Fruit fly (Drosophila melanogaster) whole organism, embryonic: ENCODE data around the gene Bet3.
A peak's percentile ranks its signal among the peaks of the same experiment; 100 is the strongest.

ENCODE experiments used
- CG10209 ChIP-seq: fragments of 200-800 bp; sonication (Bioruptor generic); optimal IDR thresholded peaks from 3 replicates; lab custom pipeline; 2017; ENCODE audit warnings: missing biosample characterization, mild to moderate bottlenecking, missing genetic modification characterization, missing genetic modification reagents
- CG10267 ChIP-seq: fragments of 200-800 bp; sonication (Bioruptor generic); optimal IDR thresholded peaks from 2 replicates; lab custom pipeline; 2018; ENCODE audit warnings: missing biosample characterization, mild to moderate bottlenecking, missing genetic modification characterization, moderate library complexity
- CG11695 ChIP-seq: fragments of 200-800 bp; sonication (Bioruptor generic); IDR thresholded peaks from 3 replicates; pipeline ENCODE4 v1.3.6; 2022; ENCODE audit warnings: missing biosample characterization, missing genetic modification characterization
- CG12071 ChIP-seq: fragments of 200-800 bp; sonication (Bioruptor generic); optimal IDR thresholded peaks from 3 replicates; lab custom pipeline; 2018; ENCODE audit warnings: missing biosample characterization, mild to moderate bottlenecking, missing genetic modification characterization
- CG12391 ChIP-seq: fragments of 200-800 bp; sonication (Bioruptor generic); optimal IDR thresholded peaks from 3 replicates; lab custom pipeline; 2018; ENCODE audit warnings: missing biosample characterization, mild to moderate bottlenecking, missing genetic modification characterization, moderate library complexity
- CG13424 ChIP-seq: fragments of 200-800 bp; sonication (Bioruptor generic); optimal IDR thresholded peaks from 2 replicates; lab custom pipeline; 2019; ENCODE audit warnings: missing biosample characterization, mild to moderate bottlenecking, missing genetic modification characterization, moderate library complexity
- CG15514 ChIP-seq: fragments of 200-800 bp; sonication (Bioruptor generic); optimal IDR thresholded peaks from 3 replicates; lab custom pipeline; 2017; ENCODE audit warnings: missing biosample characterization, missing genetic modification characterization, mild to moderate bottlenecking, moderate library complexity, missing genetic modification reagents
- CG17568 ChIP-seq: fragments of 200-800 bp; sonication (Bioruptor generic); optimal IDR thresholded peaks from 2 replicates; lab custom pipeline; 2018; ENCODE audit warnings: missing biosample characterization, mild to moderate bottlenecking, missing genetic modification characterization, moderate library complexity
- CG17829 ChIP-seq: fragments of 200-800 bp; optimal IDR thresholded peaks from 2 replicates; lab custom pipeline; 2019; ENCODE audit warnings: missing biosample characterization, mild to moderate bottlenecking, missing genetic modification characterization, moderate library complexity
- CG2120 ChIP-seq: fragments of 200-800 bp; sonication (Bioruptor generic); optimal IDR thresholded peaks from 3 replicates; lab custom pipeline; 2016; ENCODE audit warnings: missing biosample characterization, missing genetic modification characterization
- CG2712 ChIP-seq: fragments of 200-800 bp; optimal IDR thresholded peaks from 3 replicates; lab custom pipeline; 2019; ENCODE audit warnings: missing biosample characterization, mild to moderate bottlenecking, missing genetic modification characterization, moderate library complexity
- CG30403 ChIP-seq: fragments of 200-800 bp; sonication (Bioruptor generic); optimal IDR thresholded peaks from 3 replicates; lab custom pipeline; 2016; ENCODE audit warnings: missing biosample characterization, missing genetic modification characterization
- CG3281 ChIP-seq: fragments of 200-800 bp; sonication (Bioruptor generic); optimal IDR thresholded peaks from 3 replicates; lab custom pipeline; 2017; ENCODE audit warnings: missing biosample characterization, mild to moderate bottlenecking, missing genetic modification characterization
- CG3995 ChIP-seq: fragments of 200-800 bp; sonication (Bioruptor generic); optimal IDR thresholded peaks from 3 replicates; lab custom pipeline; 2016; ENCODE audit warnings: missing biosample characterization, missing genetic modification characterization
- CG4404 ChIP-seq: fragments of 200-800 bp; sonication (Bioruptor generic); IDR thresholded peaks from 2 replicates; pipeline ENCODE4 v1.3.6; 2022; ENCODE audit warnings: missing biosample characterization, missing genetic modification characterization
- CG6683 ChIP-seq: fragments of 200-800 bp; sonication (Bioruptor generic); optimal IDR thresholded peaks from 2 replicates; lab custom pipeline; 2017; ENCODE audit warnings: missing biosample characterization, mild to moderate bottlenecking, missing genetic modification characterization, missing genetic modification reagents
- CG6854 ChIP-seq: fragments of 200-800 bp; sonication (Bioruptor generic); optimal IDR thresholded peaks from 3 replicates; lab custom pipeline; 2017; ENCODE audit warnings: missing biosample characterization, mild to moderate bottlenecking, missing genetic modification characterization
- CG7372 ChIP-seq: fragments of 200-800 bp; sonication (Bioruptor generic); IDR thresholded peaks from 2 replicates; pipeline ENCODE4 v1.3.6; 2022; ENCODE audit warnings: missing biosample characterization, missing genetic modification characterization
- CG8478 ChIP-seq: fragments of >200 bp; optimal IDR thresholded peaks from 2 replicates; lab custom pipeline; 2018
- CG8924 ChIP-seq: fragments of 200-800 bp; optimal IDR thresholded peaks from 3 replicates; lab custom pipeline; 2019; ENCODE audit warnings: missing biosample characterization, mild to moderate bottlenecking, missing genetic modification characterization, moderate library complexity
- CG9727 ChIP-seq: fragments of 200-800 bp; sonication (Bioruptor generic); optimal IDR thresholded peaks from 3 replicates; lab custom pipeline; 2017; ENCODE audit warnings: missing biosample characterization, mild to moderate bottlenecking, missing genetic modification characterization
- CG9876 ChIP-seq: fragments of 200-800 bp; sonication (Bioruptor generic); optimal IDR thresholded peaks from 2 replicates; lab custom pipeline; 2016; ENCODE audit warnings: missing biosample characterization, missing genetic modification characterization
- Fer1 ChIP-seq: fragments of 200-800 bp; sonication (Bioruptor generic); optimal IDR thresholded peaks from 2 replicates; lab custom pipeline; 2017; ENCODE audit warnings: missing biosample characterization, mild to moderate bottlenecking, missing genetic modification characterization
- HLHmδ ChIP-seq: fragments of 200-800 bp; sonication (Bioruptor generic); optimal IDR thresholded peaks from 2 replicates; lab custom pipeline; 2018; ENCODE audit warnings: missing biosample characterization, mild to moderate bottlenecking, missing genetic modification characterization, moderate library complexity
- Hmr ChIP-seq: fragments of 200-800 bp; sonication (Bioruptor generic); optimal IDR thresholded peaks from 3 replicates; lab custom pipeline; 2017; ENCODE audit warnings: mild to moderate bottlenecking, missing biosample characterization, missing genetic modification reagents, missing genetic modification characterization
- Med ChIP-seq: fragments of 200-800 bp; sonication (Bioruptor generic); peaks from one replicate; lab custom pipeline; 2016; ENCODE audit warnings: missing biosample characterization, missing genetic modification characterization, mild to moderate bottlenecking, inconsistent platforms, moderate library complexity
- Meics ChIP-seq: fragments of 200-800 bp; sonication (Bioruptor generic); optimal IDR thresholded peaks from 2 replicates; lab custom pipeline; 2017; ENCODE audit warnings: missing biosample characterization, mild to moderate bottlenecking, missing genetic modification characterization
- NK7.1 ChIP-seq: fragments of 200-800 bp; sonication (Bioruptor generic); optimal IDR thresholded peaks from 3 replicates; lab custom pipeline; 2016; ENCODE audit warnings: missing biosample characterization, missing genetic modification characterization
- Sox100B ChIP-seq: fragments of 200-800 bp; sonication (Bioruptor generic); optimal IDR thresholded peaks from 3 replicates; lab custom pipeline; 2018; ENCODE audit warnings: missing biosample characterization, mild to moderate bottlenecking, missing genetic modification characterization
- Sox102F ChIP-seq: fragments of 200-800 bp; sonication (Bioruptor generic); optimal IDR thresholded peaks from 2 replicates; lab custom pipeline; 2018; ENCODE audit warnings: missing biosample characterization, mild to moderate bottlenecking, missing genetic modification characterization, moderate library complexity
- Xbp1 ChIP-seq: fragments of 200-800 bp; sonication (Bioruptor generic); optimal IDR thresholded peaks from 3 replicates; lab custom pipeline; 2016; ENCODE audit warnings: missing biosample characterization, mild to moderate bottlenecking, missing genetic modification characterization
- Xrp1 ChIP-seq: fragments of 200-800 bp; sonication (Bioruptor generic); IDR thresholded peaks from 2 replicates; pipeline ENCODE4 v1.3.6; 2022; ENCODE audit warnings: missing biosample characterization, missing genetic modification characterization
- bab2 ChIP-seq: fragments of 200-800 bp; sonication (Bioruptor generic); optimal IDR thresholded peaks from 2 replicates; lab custom pipeline; 2016; ENCODE audit warnings: missing biosample characterization, missing genetic modification characterization
- bsh ChIP-seq, 2 experiments: fragments of 200-800 bp; sonication (Bioruptor generic); optimal IDR thresholded peaks; 2 replicates each; lab custom pipeline; 2017 to 2018; ENCODE audit warnings: mild to moderate bottlenecking in 2 of 2, missing biosample characterization in 2 of 2, missing genetic modification characterization in 2 of 2, moderate library complexity in 1 of 2
- chn ChIP-seq: fragments of 200-800 bp; sonication (Bioruptor generic); optimal IDR thresholded peaks from 2 replicates; lab custom pipeline; 2016; ENCODE audit warnings: missing biosample characterization, missing genetic modification characterization
- cwo ChIP-seq: fragments of 200-800 bp; sonication (Bioruptor generic); optimal IDR thresholded peaks from 3 replicates; lab custom pipeline; 2017; ENCODE audit warnings: missing biosample characterization, missing genetic modification characterization, mild to moderate bottlenecking, moderate library complexity, missing genetic modification reagents
- exex ChIP-seq: fragments of 200-800 bp; sonication (Bioruptor generic); optimal IDR thresholded peaks from 4 replicates; lab custom pipeline; 2018; ENCODE audit warnings: missing biosample characterization, mild to moderate bottlenecking, missing genetic modification characterization, moderate library complexity
- grau ChIP-seq: fragments of 200-800 bp; optimal IDR thresholded peaks from 3 replicates; lab custom pipeline; 2019; ENCODE audit warnings: missing biosample characterization, mild to moderate bottlenecking, missing genetic modification characterization, moderate library complexity
- gsb-n ChIP-seq: fragments of 200-800 bp; sonication (Bioruptor generic); optimal IDR thresholded peaks from 3 replicates; lab custom pipeline; 2018; ENCODE audit warnings: missing biosample characterization, mild to moderate bottlenecking, missing genetic modification characterization
- mirr ChIP-seq: fragments of 200-800 bp; sonication (Bioruptor generic); optimal IDR thresholded peaks from 3 replicates; lab custom pipeline; 2018; ENCODE audit warnings: missing biosample characterization, mild to moderate bottlenecking, missing genetic modification characterization
- nmo ChIP-seq: fragments of 200-800 bp; sonication (Bioruptor generic); optimal IDR thresholded peaks from 2 replicates; lab custom pipeline; 2018; ENCODE audit warnings: missing biosample characterization, mild to moderate bottlenecking, missing genetic modification characterization, moderate library complexity
- odd ChIP-seq: fragments of 200-800 bp; sonication (Bioruptor generic); optimal IDR thresholded peaks from 2 replicates; lab custom pipeline; 2017; ENCODE audit warnings: missing biosample characterization, mild to moderate bottlenecking, missing genetic modification characterization
- psq ChIP-seq: fragments of 200-800 bp; sonication (Bioruptor generic); optimal IDR thresholded peaks from 2 replicates; lab custom pipeline; 2017; ENCODE audit warnings: missing biosample characterization, missing genetic modification characterization
- ranshi ChIP-seq: fragments of 200-800 bp; sonication (Bioruptor generic); IDR thresholded peaks from 2 replicates; pipeline ENCODE4 v1.3.6; 2022; ENCODE audit warnings: missing biosample characterization, missing genetic modification characterization
- schlank ChIP-seq: fragments of 200-800 bp; sonication (Bioruptor generic); optimal IDR thresholded peaks from 2 replicates; lab custom pipeline; 2018; ENCODE audit warnings: missing biosample characterization, mild to moderate bottlenecking, missing genetic modification characterization
- seq ChIP-seq: fragments of 200-800 bp; sonication (Bioruptor generic); IDR thresholded peaks from 2 replicates; pipeline ENCODE4 v1.3.6; 2022; ENCODE audit warnings: missing biosample characterization, missing genetic modification characterization
- slou ChIP-seq: fragments of 200-800 bp; sonication (Bioruptor generic); optimal IDR thresholded peaks from 3 replicates; lab custom pipeline; 2016; ENCODE audit warnings: missing biosample characterization, missing genetic modification characterization
- stwl ChIP-seq: fragments of 200-800 bp; sonication (Bioruptor generic); optimal IDR thresholded peaks from 3 replicates; lab custom pipeline; 2018; ENCODE audit warnings: missing biosample characterization, mild to moderate bottlenecking, missing genetic modification characterization, moderate library complexity
- vvl ChIP-seq: fragments of 200-800 bp; sonication (Bioruptor generic); IDR thresholded peaks from 2 replicates; pipeline ENCODE4 v1.3.6; 2022; ENCODE audit warnings: missing biosample characterization, missing genetic modification characterization
- zf30C ChIP-seq: fragments of 200-800 bp; sonication (Bioruptor generic); optimal IDR thresholded peaks from 3 replicates; lab custom pipeline; 2018; ENCODE audit warnings: missing biosample characterization, mild to moderate bottlenecking, missing genetic modification characterization

Bet3 gene

dm6 chr3L:9424528-9424911 is 17.5 kb downstream of the Bet3 start (continued):
- TF ChIP-seq seq (peak; percentile 65), CG2712 (tag; lab: Kevin White, UChicago) (peak; percentile 57), bab2 (no peak), CG8478 (lab: Kevin White, UChicago) (no peak), bsh (GFP tag; optimal IDR thresholded peaks at IDR 0.05; lab: Kevin White, UChicago) (peak in 1 of 2 experiments; percentile 61), stwl (tag; lab: Kevin White, UChicago) (peak; percentile 39), chn (GFP tag; lab: Kevin White, UChicago) (no peak), Sox102F (GFP tag; lab: Kevin White, UChicago) (peak; percentile 26), slou (GFP tag; lab: Kevin White, UChicago) (no peak), Meics (GFP tag; lab: Kevin White, UChicago) (peak; percentile 59), Xrp1 (GFP tag; lab: Robert Waterston, UW) (0 out of 2 replicates have a peak, but pooled peaks have one; percentile 21), CG12071 (peak; percentile 5), CG17829 (peak; percentile 50), Hmr (GFP tag; lab: Kevin White, UChicago) (peak; percentile 40), CG4404 (no peak), gsb-n (peak; percentile 45), Xbp1 (GFP tag; lab: Kevin White, UChicago) (peak; percentile 16), odd (GFP tag; lab: Kevin White, UChicago) (peak; percentile 42), Fer1 (GFP tag; lab: Kevin White, UChicago) (peak; percentile 43), CG17568 (peak; percentile 42), NK7.1 (GFP tag; lab: Kevin White, UChicago) (no peak), CG6854 (peak; percentile 18), mirr (GFP tag; lab: Kevin White, UChicago) (no peak), exex (no peak), CG2120 (GFP tag; lab: Kevin White, UChicago) (peak; percentile 46), CG3995 (GFP tag; lab: Kevin White, UChicago) (peak; percentile 27), vvl (GFP tag; lab: Robert Waterston, UW) (peak; percentile 91), CG30403 (GFP tag; lab: Kevin White, UChicago) (peak; percentile 28), CG15514 (GFP tag; lab: Kevin White, UChicago) (peak; percentile 20), CG10209 (GFP tag; lab: Kevin White, UChicago) (peak; percentile 19), schlank (tag; lab: Kevin White, UChicago) (no peak), CG13424 (peak; percentile 65), CG6683 (GFP tag; lab: Kevin White, UChicago) (peak; percentile 33), CG9876 (GFP tag; lab: Kevin White, UChicago) (no peak), HLHmδ (GFP tag; lab: Kevin White, UChicago) (no peak), cwo (GFP tag; lab: Kevin White, UChicago) (peak; percentile 15), CG8924 (peak; percentile 64), Med (peak; percentile 62), CG11695 (peak; percentile 56; the same call in 2 of the 3 replicates), CG10267 (peak; percentile 41), CG3281 (GFP tag; lab: Kevin White, UChicago) (peak; percentile 39), grau (tag; lab: Kevin White, UChicago) (peak; percentile 63), nmo (GFP tag; lab: Kevin White, UChicago) (peak; percentile 1), CG7372 (0 out of 2 replicates have a peak, but pooled peaks have one; percentile 12), ranshi (GFP tag; lab: Robert Waterston, UW) (0 out of 2 replicates have a peak, but pooled peaks have one; percentile 7), zf30C (no peak), CG9727 (GFP tag; lab: Kevin White, UChicago) (peak; percentile 48), CG12391 (tag; lab: Kevin White, UChicago) (peak; percentile 56), psq (no peak), Sox100B (GFP tag; lab: Kevin White, UChicago) (peak; percentile 21)
